Worm (Caenorhabditis elegans): ENCODE data around the gene ZK666.14.

ZK666.14 gene

DNA sequence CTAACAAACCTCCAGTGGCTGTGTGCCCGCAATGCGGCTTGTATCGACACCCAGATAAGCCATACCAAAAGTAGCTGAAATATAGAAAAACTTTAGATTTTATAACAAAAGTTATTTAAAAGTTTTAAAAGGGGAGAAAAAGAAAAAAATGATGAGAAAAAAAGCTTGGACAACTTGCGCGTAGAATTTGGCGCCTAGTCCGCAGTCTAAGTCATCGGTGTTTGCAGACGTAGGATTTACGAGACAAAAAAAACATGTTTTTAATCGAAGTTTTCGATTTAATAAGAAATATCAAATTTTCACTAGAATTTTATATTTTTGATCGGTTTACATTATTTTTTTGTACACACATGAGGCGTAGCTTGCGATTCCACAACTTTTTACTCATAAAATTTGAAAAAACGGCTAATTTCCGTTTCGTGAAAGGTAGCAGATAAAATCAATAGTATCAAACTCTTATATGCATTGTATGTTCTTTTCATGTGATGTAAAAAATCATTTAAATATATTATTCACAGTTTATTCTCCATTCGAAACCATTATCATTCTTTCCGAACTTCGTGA lies 47.4 kb downstream of the ZK666.14 start, which contains the start of gene pro-1 (continued):
- TF ChIP-seq mxl-2 (GFP tag; conservative IDR thresholded peaks at IDR 0.05) (no peak), daf-12 (tag; optimal IDR thresholded peaks at IDR 0.05) (no peak), unc-62 (GFP tag; optimal IDR thresholded peaks at IDR 0.05 in 1 of 2) (peak in 1 of 2 experiments; percentile 90), unc-62 (tag; optimal IDR thresholded peaks at IDR 0.05) (no peak), hmg-1.1 (GFP tag; IDR thresholded peaks at IDR 0.05) (peak; percentile 80), nhr-102 (tag; optimal IDR thresholded peaks at IDR 0.05) (peak; percentile 85), php-3 (GFP tag; IDR thresholded peaks at IDR 0.05) (peak; percentile 80), dmd-6 (GFP tag; IDR thresholded peaks at IDR 0.05) (peak; percentile 54), unc-130 (GFP tag; optimal IDR thresholded peaks at IDR 0.05) (no peak), spr-1 (tag; optimal IDR thresholded peaks at IDR 0.05) (no peak), fkh-10 (GFP tag; optimal IDR thresholded peaks at IDR 0.05) (no peak), ama-1 (optimal IDR thresholded peaks at IDR 0.05) (peak; percentile 92), dmd-8 (GFP tag; IDR thresholded peaks at IDR 0.05) (0 out of 2 replicates have a peak, but pooled peaks have one; percentile 39), attf-4 (tag; optimal IDR thresholded peaks at IDR 0.05) (no peak), ZK337.2 (GFP tag; IDR thresholded peaks at IDR 0.05) (peak; percentile 68; the same call in 1 of the 2 replicates), madf-5 (GFP tag; IDR thresholded peaks at IDR 0.05) (peak; percentile 45 to 73), nhr-237 (tag; optimal IDR thresholded peaks at IDR 0.05) (no peak), Y5F2A.4 (GFP tag; optimal IDR thresholded peaks at IDR 0.05) (no peak), mep-1 (tag; optimal IDR thresholded peaks at IDR 0.05) (peak; percentile 98), lin-29 (GFP tag; IDR thresholded peaks at IDR 0.05) (peak; percentile 89), Y105C5A.15 (GFP tag; IDR thresholded peaks at IDR 0.05) (peak; percentile 50; the same call in 1 of the 2 replicates), ztf-7 (tag; optimal IDR thresholded peaks at IDR 0.05) (peak; percentile 20), nhr-42 (GFP tag; IDR thresholded peaks at IDR 0.05) (peak; percentile 78), arid-1 (GFP tag; conservative IDR thresholded peaks at IDR 0.05) (peak; percentile 92), daf-16 (GFP tag; optimal IDR thresholded peaks at IDR 0.05) (peak in 1 of 2 experiments; percentile 37), daf-16 (tag; optimal IDR thresholded peaks at IDR 0.05) (peak; percentile 87), ceh-32 (tag; optimal IDR thresholded peaks at IDR 0.05; ENCODE audit: poor library complexity) (no peak), jun-1 (tag; optimal IDR thresholded peaks at IDR 0.05) (peak; percentile 34), mxl-3 (GFP tag; optimal IDR thresholded peaks at IDR 0.05) (no peak), spr-3 (GFP tag; optimal IDR thresholded peaks at IDR 0.05) (peak; percentile 48), aly-2 (tag; optimal IDR thresholded peaks at IDR 0.05) (no peak), nhr-10 (tag; optimal IDR thresholded peaks at IDR 0.05) (no peak), skn-1 (tag; optimal IDR thresholded peaks at IDR 0.05) (no peak), pqm-1 (tag; optimal IDR thresholded peaks at IDR 0.05) (no peak), nhr-48 (tag; optimal IDR thresholded peaks at IDR 0.05) (peak; percentile 22), ceh-62 (tag; optimal IDR thresholded peaks at IDR 0.05) (no peak), gei-8 (GFP tag; optimal IDR thresholded peaks at IDR 0.05) (peak; percentile 12), ztf-11 (tag; optimal IDR thresholded peaks at IDR 0.05) (no peak), lin-13 (GFP tag; optimal IDR thresholded peaks at IDR 0.05) (peak; percentile 6), dve-1 (tag; optimal IDR thresholded peaks at IDR 0.05; ENCODE audit: insufficient read depth) (peak; percentile 90), lin-39 (tag; optimal IDR thresholded peaks at IDR 0.05) (no peak), zip-2 (tag; optimal IDR thresholded peaks at IDR 0.05) (peak; percentile 61), zfp-2 (tag; optimal IDR thresholded peaks at IDR 0.05) (no peak), lsy-2 (tag; optimal IDR thresholded peaks at IDR 0.05) (peak; percentile 47 to 91), ceh-20 (GFP tag; IDR thresholded peaks at IDR 0.05) (peak; percentile 92), dpl-1 (GFP tag; optimal IDR thresholded peaks at IDR 0.05) (peak; percentile 58), egl-43 (GFP tag; IDR thresholded peaks at IDR 0.05) (peak; percentile 92), mdt-29 (GFP tag; IDR thresholded peaks at IDR 0.05) (peak; percentile 89), T20F7.1 (GFP tag; optimal IDR thresholded peaks at IDR 0.05) (peak; percentile 83), dmd-9 (GFP tag; IDR thresholded peaks at IDR 0.05) (peak; percentile 75; the same call in 1 of the 2 replicates), mdl-1 (tag; optimal IDR thresholded peaks at IDR 0.05) (peak; percentile 6 to 13)

Data from whole organism, L4 larva.